Fruit fly (Drosophila melanogaster) whole organism, embryonic: Measurements from ENCODE around the gene Gpdh3.

ENCODE experiments used
- Adf1 ChIP-seq: fragments of 200-800 bp; sonication (Bioruptor generic); IDR thresholded peaks from 2 replicates; pipeline ENCODE4 v1.3.6; 2022; ENCODE audit warnings: missing biosample characterization, missing genetic modification characterization
- Aef1 ChIP-seq: fragments of 200-800 bp; sonication (Bioruptor generic); IDR thresholded peaks from 3 replicates; pipeline ENCODE4 v1.3.6; 2022; ENCODE audit warnings: missing biosample characterization, missing genetic modification characterization
- Awh ChIP-seq: fragments of 200-800 bp; sonication (Bioruptor generic); IDR thresholded peaks from 2 replicates; pipeline ENCODE4, ENCODE4 v1.3.6; 2022; ENCODE audit warnings: missing biosample characterization, missing genetic modification characterization
- B-H2 ChIP-seq: fragments of 200-800 bp; sonication (Bioruptor generic); optimal IDR thresholded peaks from 2 replicates; lab custom pipeline; 2018; ENCODE audit warnings: missing biosample characterization, mild to moderate bottlenecking, missing genetic modification characterization
- CG10565 ChIP-seq: fragments of 200-800 bp; sonication (Bioruptor generic); optimal IDR thresholded peaks from 3 replicates; lab custom pipeline; 2016; ENCODE audit warnings: missing biosample characterization, mild to moderate bottlenecking, missing genetic modification characterization
- CG16779 ChIP-seq: fragments of 200-800 bp; sonication (Bioruptor generic); IDR thresholded peaks from 2 replicates; pipeline ENCODE4 v1.3.6; 2022; ENCODE audit warnings: missing biosample characterization, missing genetic modification characterization
- CG17328 ChIP-seq: fragments of 200-800 bp; sonication (Bioruptor generic); IDR thresholded peaks from 2 replicates; pipeline ENCODE4 v1.3.6; 2022; ENCODE audit warnings: missing biosample characterization, missing genetic modification characterization
- CG17361 ChIP-seq: fragments of 200-800 bp; sonication (Bioruptor generic); IDR thresholded peaks from 3 replicates; pipeline ENCODE4 v1.3.6; 2022; ENCODE audit warnings: missing biosample characterization, missing genetic modification characterization
- CG2129 ChIP-seq: fragments of 200-800 bp; sonication (Bioruptor generic); IDR thresholded peaks from 2 replicates; pipeline ENCODE4 v1.3.6; 2022; ENCODE audit warnings: missing biosample characterization, missing genetic modification characterization; ENCODE audit not compliant: partially characterized antibody
- CG2889 ChIP-seq: fragments of 200-800 bp; sonication (Bioruptor generic); IDR thresholded peaks from 3 replicates; pipeline ENCODE4 v1.3.6; 2022; ENCODE audit warnings: missing biosample characterization, missing genetic modification characterization
- CG31224 ChIP-seq: fragments of 200-800 bp; sonication (Bioruptor generic); IDR thresholded peaks from 2 replicates; pipeline ENCODE4 v1.3.6; 2022; ENCODE audit warnings: missing biosample characterization, missing genetic modification characterization
- CG34422 ChIP-seq: fragments of 200-800 bp; sonication (Bioruptor generic); IDR thresholded peaks from 3 replicates; pipeline ENCODE4 v1.3.6; 2022; ENCODE audit warnings: missing biosample characterization, missing genetic modification characterization
- CG6272 ChIP-seq: fragments of 200-800 bp; sonication (Bioruptor generic); IDR thresholded peaks from 2 replicates; pipeline ENCODE4 v1.3.6; 2022; ENCODE audit warnings: missing biosample characterization, missing genetic modification characterization
- CG6654 ChIP-seq: fragments of 200-800 bp; sonication (Bioruptor generic); optimal IDR thresholded peaks from 2 replicates; lab custom pipeline; 2017; ENCODE audit warnings: missing biosample characterization, mild to moderate bottlenecking, missing genetic modification characterization
- CG7357 ChIP-seq: fragments of 200-800 bp; sonication (Bioruptor generic); IDR thresholded peaks from 3 replicates; pipeline ENCODE4 v1.3.6; 2022; ENCODE audit warnings: missing biosample characterization, missing genetic modification characterization
- CG7372 ChIP-seq: fragments of 200-800 bp; sonication (Bioruptor generic); IDR thresholded peaks from 2 replicates; pipeline ENCODE4 v1.3.6; 2022; ENCODE audit warnings: missing biosample characterization, missing genetic modification characterization
- CG7745 ChIP-seq: fragments of 200-800 bp; sonication (Bioruptor generic); optimal IDR thresholded peaks from 2 replicates; lab custom pipeline; 2018; ENCODE audit warnings: missing biosample characterization, mild to moderate bottlenecking, missing genetic modification characterization, moderate library complexity
- CG7963 ChIP-seq: fragments of 200-800 bp; sonication (Bioruptor generic); IDR thresholded peaks from 3 replicates; pipeline ENCODE4 v1.3.6; 2022; ENCODE audit warnings: missing biosample characterization, missing genetic modification characterization; ENCODE audit not compliant: partially characterized antibody
- CG9609 ChIP-seq: fragments of 200-800 bp; sonication (Bioruptor generic); optimal IDR thresholded peaks from 3 replicates; lab custom pipeline; 2016; ENCODE audit warnings: missing biosample characterization, missing genetic modification characterization
- Doc2 ChIP-seq: fragments of 200-800 bp; sonication (Bioruptor generic); IDR thresholded peaks from 2 replicates; pipeline ENCODE4 v1.3.6; 2022; ENCODE audit warnings: missing biosample characterization, missing genetic modification characterization
- Ets65A ChIP-seq: fragments of 200-800 bp; sonication (Bioruptor generic); peaks from one replicate; lab custom pipeline; 2016; ENCODE audit warnings: missing biosample characterization, missing genetic modification characterization
- Lhr ChIP-seq: fragments of 200-800 bp; sonication (Bioruptor generic); optimal IDR thresholded peaks from 3 replicates; lab custom pipeline; 2017; ENCODE audit warnings: mild to moderate bottlenecking, missing biosample characterization, missing genetic modification reagents, missing genetic modification characterization
- MESR4 ChIP-seq: fragments of 200-800 bp; sonication (Bioruptor generic); optimal IDR thresholded peaks from 2 replicates; lab custom pipeline; 2018; ENCODE audit warnings: missing biosample characterization, mild to moderate bottlenecking, missing genetic modification characterization, moderate library complexity
- Oli ChIP-seq: fragments of 200-800 bp; sonication (Bioruptor generic); optimal IDR thresholded peaks from 2 replicates; lab custom pipeline; 2018; ENCODE audit warnings: missing biosample characterization, mild to moderate bottlenecking, missing genetic modification characterization, moderate library complexity
- Scr ChIP-seq: fragments of 200-800 bp; sonication (Bioruptor generic); IDR thresholded peaks from 2 replicates; pipeline ENCODE4 v1.3.6; 2022; ENCODE audit warnings: missing biosample characterization, missing genetic modification characterization; ENCODE audit not compliant: partially characterized antibody
- Xrp1 ChIP-seq: fragments of 200-800 bp; sonication (Bioruptor generic); IDR thresholded peaks from 2 replicates; pipeline ENCODE4 v1.3.6; 2022; ENCODE audit warnings: missing biosample characterization, missing genetic modification characterization
- ash1 ChIP-seq: fragments of 200-800 bp; sonication (Bioruptor generic); optimal IDR thresholded peaks from 2 replicates; lab custom pipeline; 2018; ENCODE audit warnings: missing biosample characterization, mild to moderate bottlenecking, missing genetic modification characterization
- crp ChIP-seq, 2 experiments: fragments of 200-800 bp; sonication (Bioruptor generic); optimal IDR thresholded peaks; 2 replicates in 1 of 2; 3 replicates in 1 of 2; lab custom pipeline; 2017; ENCODE audit warnings: missing biosample characterization in 2 of 2, missing genetic modification characterization in 2 of 2, mild to moderate bottlenecking in 1 of 2, moderate library complexity in 1 of 2
- dm ChIP-seq: fragments of 200-800 bp; sonication (Bioruptor generic); optimal IDR thresholded peaks from 3 replicates; lab custom pipeline; 2016; ENCODE audit warnings: missing biosample characterization, missing genetic modification characterization
- dpn ChIP-seq, 2 experiments: fragments of 200-800 bp; sonication (Bioruptor generic); optimal IDR thresholded peaks; 3 replicates each; lab custom pipeline; 2016; ENCODE audit warnings: missing biosample characterization in 2 of 2, missing genetic modification characterization in 2 of 2
- exex ChIP-seq: fragments of 200-800 bp; sonication (Bioruptor generic); optimal IDR thresholded peaks from 4 replicates; lab custom pipeline; 2018; ENCODE audit warnings: missing biosample characterization, mild to moderate bottlenecking, missing genetic modification characterization, moderate library complexity
- gfzf ChIP-seq: fragments of 200-800 bp; sonication (Bioruptor generic); optimal IDR thresholded peaks from 2 replicates; lab custom pipeline; 2016; ENCODE audit warnings: missing biosample characterization, mild to moderate bottlenecking, missing genetic modification characterization, moderate library complexity
- ham ChIP-seq: fragments of 200-800 bp; sonication (Bioruptor generic); IDR thresholded peaks from 2 replicates; pipeline ENCODE4 v1.3.6; 2022; ENCODE audit warnings: missing biosample characterization, missing genetic modification characterization
- lilli ChIP-seq: fragments of 200-800 bp; sonication (Bioruptor generic); optimal IDR thresholded peaks from 3 replicates; lab custom pipeline; 2016; ENCODE audit warnings: missing biosample characterization, missing genetic modification characterization
- nerfin-1 ChIP-seq: fragments of 200-800 bp; sonication (Bioruptor generic); optimal IDR thresholded peaks from 3 replicates; lab custom pipeline; 2019; ENCODE audit warnings: missing biosample characterization, mild to moderate bottlenecking, missing genetic modification characterization, moderate library complexity
- pan ChIP-seq, 4 experiments: fragments of >200 bp in 3 of 4; fragments of 200-800 bp in 1 of 4; sonication (Bioruptor generic) in 1 of 4; optimal IDR thresholded peaks in 3 of 4; IDR thresholded peaks in 1 of 4; 2 replicates each; pipeline versions ENCODE4 v1.3.6 to Lab custom; 2017 to 2022; ENCODE audit warnings: missing biosample characterization in 2 of 4, missing genetic modification characterization in 2 of 4, mixed read lengths in 1 of 4
- phol ChIP-seq: fragments of 200-800 bp; sonication (Bioruptor generic); optimal IDR thresholded peaks from 3 replicates; lab custom pipeline; 2018; ENCODE audit warnings: missing biosample characterization, mild to moderate bottlenecking, missing genetic modification characterization, moderate library complexity
- slbo ChIP-seq: fragments of 200-800 bp; sonication (Bioruptor generic); IDR thresholded peaks from 2 replicates; pipeline ENCODE4 v1.3.6; 2022; ENCODE audit warnings: missing biosample characterization, missing genetic modification characterization
- sob ChIP-seq: fragments of 200-800 bp; sonication (Bioruptor generic); IDR thresholded peaks from 2 replicates; pipeline ENCODE4 v1.3.6; 2022; ENCODE audit warnings: missing biosample characterization, missing genetic modification characterization
- ssp ChIP-seq: fragments of 200-800 bp; sonication (Bioruptor generic); IDR thresholded peaks from 2 replicates; pipeline ENCODE4 v1.3.6; 2022; ENCODE audit warnings: missing biosample characterization, missing genetic modification characterization
- stwl ChIP-seq: fragments of 200-800 bp; sonication (Bioruptor generic); optimal IDR thresholded peaks from 3 replicates; lab custom pipeline; 2018; ENCODE audit warnings: missing biosample characterization, mild to moderate bottlenecking, missing genetic modification characterization, moderate library complexity
- sug ChIP-seq: fragments of 200-800 bp; optimal IDR thresholded peaks from 2 replicates; lab custom pipeline; 2019; ENCODE audit warnings: missing biosample characterization, mild to moderate bottlenecking, missing genetic modification characterization, moderate library complexity
- tgo ChIP-seq: fragments of 200-800 bp; sonication (Bioruptor generic); IDR thresholded peaks from 3 replicates; pipeline ENCODE4 v1.3.6; 2022; ENCODE audit warnings: missing biosample characterization, missing genetic modification characterization
- tll ChIP-seq, 2 experiments: fragments of 200-800 bp in 1 of 2; fragments of >200 bp in 1 of 2; sonication (Bioruptor generic) in 1 of 2; optimal IDR thresholded peaks; 2 replicates each; lab custom pipeline; 2017 to 2019; ENCODE audit warnings: missing biosample characterization in 2 of 2, missing genetic modification characterization in 2 of 2, mild to moderate bottlenecking in 1 of 2, moderate library complexity in 1 of 2
- twi ChIP-seq: fragments of 200-800 bp; optimal IDR thresholded peaks from 2 replicates; lab custom pipeline; 2019; ENCODE audit warnings: missing biosample characterization, mild to moderate bottlenecking, missing genetic modification characterization, moderate library complexity
- unpg ChIP-seq: fragments of 200-800 bp; sonication (Bioruptor generic); optimal IDR thresholded peaks from 3 replicates; lab custom pipeline; 2018; ENCODE audit warnings: missing biosample characterization, mild to moderate bottlenecking, missing genetic modification characterization, moderate library complexity

Gene Gpdh3

DNA sequence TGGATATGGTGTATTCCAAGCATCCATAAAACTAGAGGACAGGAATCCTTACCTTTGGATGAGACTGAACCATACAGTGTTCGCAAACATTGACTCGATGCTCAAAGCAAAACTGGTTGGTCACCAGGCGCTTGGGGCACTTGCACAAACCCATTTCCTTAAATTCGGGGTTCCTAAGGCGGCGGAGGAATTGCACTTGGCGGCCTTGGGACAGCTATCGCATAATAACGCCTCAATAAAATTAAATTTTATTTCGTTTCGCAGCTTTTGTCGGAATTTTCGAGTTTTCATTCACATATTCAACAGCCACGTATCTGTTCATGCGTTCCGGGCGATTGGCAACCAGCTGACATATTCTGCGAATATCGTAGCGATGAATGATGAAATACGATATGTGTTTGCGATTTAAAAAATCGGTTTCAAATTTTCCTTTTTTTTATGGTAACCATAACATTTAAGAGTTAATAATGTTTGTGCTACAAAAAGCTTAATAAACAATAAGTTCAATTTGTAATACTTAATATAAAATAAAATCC, 16.1 kb upstream of the Gpdh3 start, which contains the start of gene CG5382 (continued):
- no peak for TF ChIP-seq sug (tag; lab: Kevin White, UChicago)
- no peak for TF ChIP-seq phol
- peak; percentile 71 for TF ChIP-seq MESR4
- TF ChIP-seq CG31224 (GFP tag; lab: Robert Waterston, UW) = no peak
- TF ChIP-seq CG6272 (GFP tag; lab: Robert Waterston, UW) = no peak
- TF ChIP-seq tgo = no peak
- peak; percentile 36 for TF ChIP-seq nerfin-1 (tag; lab: Kevin White, UChicago)
- peak; percentile 22; the same call in 1 of the 2 replicates for TF ChIP-seq Scr (GFP tag; lab: Robert Waterston, UW)
- TF ChIP-seq B-H2 = no peak
- no peak for TF ChIP-seq CG2889
- no peak for TF ChIP-seq sob (GFP tag; lab: Robert Waterston, UW)
- TF ChIP-seq ssp (GFP tag; lab: Robert Waterston, UW) = no peak
- TF ChIP-seq, all 482 proteins: peak for 19

DNA sequence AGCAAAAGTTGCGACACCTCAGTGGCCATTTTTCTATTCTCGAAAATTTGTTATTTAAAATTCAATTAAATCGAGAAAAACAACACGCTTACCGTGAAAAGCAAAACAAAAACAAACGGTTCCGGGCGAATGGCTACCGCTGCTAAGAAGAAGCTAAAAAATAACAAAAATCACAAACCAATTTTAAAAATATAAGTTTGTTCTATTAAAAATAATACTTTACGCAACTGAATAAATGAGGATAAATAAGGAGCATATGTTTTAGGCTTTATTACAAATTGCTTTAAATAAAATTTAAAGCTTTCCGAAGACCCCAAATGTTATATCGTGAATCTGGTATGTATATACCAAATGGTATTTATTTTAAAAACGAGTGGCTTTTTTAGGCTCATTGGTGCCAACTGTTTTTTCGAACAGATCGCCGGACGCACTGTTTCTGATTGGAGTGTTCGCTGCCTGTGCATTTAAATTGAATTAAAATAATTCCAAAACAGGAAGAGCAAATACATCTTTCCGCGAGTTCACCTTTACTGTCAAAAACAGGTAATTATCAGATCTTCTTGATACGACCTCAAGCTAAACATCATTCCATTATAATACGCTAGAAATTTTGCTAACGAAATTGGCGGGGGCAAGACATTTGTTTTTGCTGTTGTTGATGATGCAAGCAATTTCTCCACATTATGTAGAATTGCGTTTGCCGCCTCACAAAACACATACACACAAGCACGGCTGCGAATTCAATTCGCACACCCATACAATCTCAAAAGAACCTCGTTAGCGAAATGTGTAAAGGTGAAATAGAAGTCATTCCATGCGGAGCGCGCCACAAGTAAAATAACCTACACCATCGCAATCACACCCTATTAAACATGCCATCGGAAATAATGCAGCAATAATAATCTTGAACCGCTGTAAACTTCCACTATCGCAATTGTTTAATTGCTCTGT, 14.4 kb upstream of the Gpdh3 start, which contains the start of the genes Polr3F and PyK:
Polr3F (minus strand) TSS at position 248 of the 951 bp plus-strand sequence.
PyK (plus strand) TSS at position 411 of the 951 bp plus-strand sequence.
- no peak for TF ChIP-seq Adf1
- no peak for TF ChIP-seq ash1
- peak in 1 of 2 experiments; percentile 65 for TF ChIP-seq crp (GFP tag; optimal IDR thresholded peaks at IDR 0.05; lab: Kevin White, UChicago)
- peak; percentile 34 for TF ChIP-seq Lhr (GFP tag; lab: Kevin White, UChicago)
- peak in 1 of 2 experiments; percentile 23 for TF ChIP-seq dpn (GFP tag; optimal IDR thresholded peaks at IDR 0.05; lab: Kevin White, UChicago)
- no peak for TF ChIP-seq CG7963
- TF ChIP-seq Xrp1 (GFP tag; lab: Robert Waterston, UW) = peak; percentile 20; the same call in 1 of the 2 replicates
- TF ChIP-seq stwl (tag; lab: Kevin White, UChicago) = peak; percentile 55
- peak; percentile 56 for TF ChIP-seq lilli (GFP tag; lab: Kevin White, UChicago)
- peak; percentile 23 for TF ChIP-seq Ets65A (GFP tag; lab: Kevin White, UChicago)
- TF ChIP-seq CG2129 (GFP tag; lab: Robert Waterston, UW) = no peak
- peak; percentile 31; the same call in 1 of the 2 replicates for TF ChIP-seq CG17328 (GFP tag; lab: Robert Waterston, UW)
- peak; percentile 9 for TF ChIP-seq twi (tag; lab: Kevin White, UChicago)
- peak; percentile 55; the same call in 2 of the 3 replicates for TF ChIP-seq CG17361 (GFP tag; lab: Robert Waterston, UW)
- TF ChIP-seq ham (GFP tag; lab: Robert Waterston, UW) = no peak
- peak; percentile 53 for TF ChIP-seq unpg
- TF ChIP-seq slbo (GFP tag; lab: Robert Waterston, UW) = 0 out of 2 replicates have a peak, but pooled peaks have one; percentile 17
- TF ChIP-seq pan (optimal IDR thresholded peaks at IDR 0.05; lab: Kevin White, UChicago) = no peak
- no peak for TF ChIP-seq pan (GFP tag; optimal IDR thresholded peaks at IDR 0.05 in 1 of 2, IDR thresholded peaks at IDR 0.05 in 1 of 2)
- TF ChIP-seq dm (GFP tag; lab: Kevin White, UChicago) = peak; percentile 25
- no peak for TF ChIP-seq CG9609 (GFP tag; lab: Kevin White, UChicago)
- TF ChIP-seq CG6654 (GFP tag; lab: Kevin White, UChicago) = no peak
- TF ChIP-seq CG16779 (GFP tag; lab: Robert Waterston, UW) = no peak
- no peak for TF ChIP-seq CG7357 (GFP tag; lab: Robert Waterston, UW)
- TF ChIP-seq tll (GFP tag; optimal IDR thresholded peaks at IDR 0.05; lab: Kevin White, UChicago) = no peak
- no peak for TF ChIP-seq CG7745 (tag; lab: Kevin White, UChicago)
- no peak for TF ChIP-seq CG10565 (GFP tag; lab: Kevin White, UChicago)
- no peak for TF ChIP-seq Awh (GFP tag; lab: Robert Waterston, UW)
- no peak for TF ChIP-seq Doc2 (GFP tag; lab: Robert Waterston, UW)
- peak; percentile 12; the same call in 1 of the 3 replicates for TF ChIP-seq Aef1 (GFP tag; lab: Robert Waterston, UW)
- peak; percentile 79 for TF ChIP-seq gfzf (GFP tag; lab: Kevin White, UChicago)
- no peak for TF ChIP-seq Oli (tag; lab: Kevin White, UChicago)
- TF ChIP-seq CG34422 (GFP tag; lab: Robert Waterston, UW) = 0 out of 3 replicates have a peak, but pooled peaks have one; percentile 1
- TF ChIP-seq exex (tag; lab: Kevin White, UChicago) = peak; percentile 10
- no peak for TF ChIP-seq CG7372 (GFP tag; lab: Robert Waterston, UW)
